Worm (Caenorhabditis elegans) whole organism, L4 larva: ENCODE measurements around the gene F35H8.4.
A peak's percentile ranks its signal among the peaks of the same experiment; 100 is the strongest.

Experiments used
- F10B5.3 ChIP-seq: sonication (generic microtip); optimal IDR thresholded peaks from 2 replicates; lab custom pipeline; 2016; ENCODE audit warnings: mild to moderate bottlenecking, missing genetic modification characterization, missing compliant biosample characterization
- F26F4.8 ChIP-seq: fragments of 200-800 bp; sonication (Bioruptor generic); conservative IDR thresholded peaks from 2 replicates; pipeline ENCODE4 v1.3.6; 2022; ENCODE audit warnings: missing genetic modification characterization, missing compliant biosample characterization
- F37D6.2 ChIP-seq: sonication (generic microtip); optimal IDR thresholded peaks from 2 replicates; lab custom pipeline; 2016; ENCODE audit warnings: mild to moderate bottlenecking, missing genetic modification characterization, missing compliant biosample characterization
- F49E8.2 ChIP-seq: sonication (generic microtip); optimal IDR thresholded peaks from 2 replicates; lab custom pipeline; 2016; ENCODE audit warnings: missing compliant biosample characterization, mild to moderate bottlenecking, missing genetic modification characterization, borderline replicate concordance
- T20F7.1 ChIP-seq: fragments of 200-800 bp; sonication (Bioruptor generic); optimal IDR thresholded peaks from 2 replicates; lab custom pipeline; 2018; ENCODE audit warnings: mild to moderate bottlenecking, missing genetic modification characterization, missing compliant biosample characterization
- T26A8.4 ChIP-seq: fragments of 200-800 bp; sonication (Bioruptor generic); IDR thresholded peaks from 2 replicates; pipeline ENCODE4 v1.3.6; 2022; ENCODE audit warnings: missing genetic modification characterization, missing compliant biosample characterization
- Y105C5A.15 ChIP-seq: fragments of 200-800 bp; sonication (Bioruptor generic); IDR thresholded peaks from 2 replicates; pipeline ENCODE4 v1.3.6; 2022; ENCODE audit warnings: missing genetic modification characterization, missing compliant biosample characterization
- Y48G9A.11 ChIP-seq: fragments of 200-800 bp; sonication (Bioruptor generic); IDR thresholded peaks from 2 replicates; pipeline ENCODE4 v1.3.6; 2022; ENCODE audit warnings: missing genetic modification reagents, missing genetic modification characterization, missing compliant biosample characterization
- Y5F2A.4 ChIP-seq: fragments of 200-800 bp; sonication (Bioruptor generic); optimal IDR thresholded peaks from 2 replicates; lab custom pipeline; 2018; ENCODE audit warnings: mild to moderate bottlenecking, missing genetic modification characterization, missing compliant biosample characterization
- ZK337.2 ChIP-seq: fragments of 200-800 bp; sonication (Bioruptor generic); IDR thresholded peaks from 2 replicates; pipeline ENCODE4 v1.3.6; 2022; ENCODE audit warnings: missing genetic modification reagents, missing genetic modification characterization, missing compliant biosample characterization
- ZK546.5 ChIP-seq, 2 experiments: sonication (generic microtip); optimal IDR thresholded peaks; 2 replicates each; lab custom pipeline; 2017; ENCODE audit warnings: missing biosample characterization in 2 of 2, missing genetic modification characterization in 2 of 2
- aha-1 ChIP-seq: fragments of 150-350 bp; peaks from one replicate; lab custom pipeline; 2014; ENCODE audit warnings: missing biosample characterization, missing genetic modification characterization
- aly-2 ChIP-seq: sonication (generic microtip); optimal IDR thresholded peaks from 2 replicates; lab custom pipeline; 2018; ENCODE audit warnings: missing biosample characterization, missing genetic modification characterization
- ama-1 ChIP-seq: fragments of 150-350 bp; optimal IDR thresholded peaks from 2 replicates; lab custom pipeline; 2014; ENCODE audit warnings: inconsistent platforms, mixed read lengths
- ceh-28 ChIP-seq: fragments of 150-350 bp; optimal IDR thresholded peaks from 2 replicates; lab custom pipeline; 2014; ENCODE audit warnings: missing biosample characterization, missing genetic modification reagents, missing genetic modification characterization
- ceh-62 ChIP-seq: sonication (generic microtip); optimal IDR thresholded peaks from 2 replicates; lab custom pipeline; 2017; ENCODE audit warnings: missing biosample characterization, missing genetic modification characterization
- daf-12 ChIP-seq: fragments of 150-350 bp; optimal IDR thresholded peaks from 2 replicates; lab custom pipeline; 2014; ENCODE audit warnings: missing biosample characterization, missing genetic modification reagents, missing genetic modification characterization
- daf-19 ChIP-seq: fragments of 200-800 bp; sonication (Bioruptor generic); conservative IDR thresholded peaks from 2 replicates; pipeline ENCODE4 v1.3.6; 2022; ENCODE audit warnings: missing genetic modification characterization, missing compliant biosample characterization
- dmd-6 ChIP-seq: fragments of 200-800 bp; sonication (Bioruptor generic); IDR thresholded peaks from 2 replicates; pipeline ENCODE4 v1.3.6; 2022; ENCODE audit warnings: missing genetic modification reagents, missing genetic modification characterization, missing compliant biosample characterization
- dmd-9 ChIP-seq: fragments of 200-800 bp; sonication (Bioruptor generic); IDR thresholded peaks from 2 replicates; pipeline ENCODE4 v1.3.6; 2022; ENCODE audit warnings: missing genetic modification reagents, missing genetic modification characterization, missing compliant biosample characterization
- duxl-1 ChIP-seq: sonication (generic microtip); optimal IDR thresholded peaks from 2 replicates; lab custom pipeline; 2016; ENCODE audit warnings: mild to moderate bottlenecking, missing genetic modification characterization, moderate library complexity, missing compliant biosample characterization; ENCODE audit not compliant: poor library complexity
- dve-1 ChIP-seq: sonication (generic microtip); optimal IDR thresholded peaks from 2 replicates; lab custom pipeline; 2017; ENCODE audit warnings: antibody characterized with exemption, mild to moderate bottlenecking, missing genetic modification characterization, missing compliant biosample characterization; ENCODE audit not compliant: insufficient read depth
- egl-43 ChIP-seq: fragments of 200-800 bp; sonication (Bioruptor generic); IDR thresholded peaks from 2 replicates; pipeline ENCODE4 v1.3.6; 2022; ENCODE audit warnings: missing genetic modification reagents, missing genetic modification characterization, missing compliant biosample characterization
- fkh-10 ChIP-seq: fragments of 150-350 bp; optimal IDR thresholded peaks from 2 replicates; lab custom pipeline; 2014; ENCODE audit warnings: missing biosample characterization, missing genetic modification reagents, missing genetic modification characterization
- fos-1 ChIP-seq: fragments of 150-350 bp; optimal IDR thresholded peaks from 2 replicates; lab custom pipeline; 2014; ENCODE audit warnings: missing biosample characterization, missing genetic modification characterization
- hif-1 ChIP-seq, 2 experiments: sonication (generic microtip); optimal IDR thresholded peaks; 2 replicates each; lab custom pipeline; 2016 to 2017; ENCODE audit warnings: missing compliant biosample characterization in 2 of 2, missing genetic modification characterization in 2 of 2, missing genetic modification reagents in 2 of 2, missing genotype in 2 of 2, mild to moderate bottlenecking in 1 of 2
- hlh-30 ChIP-seq: sonication (generic microtip); optimal IDR thresholded peaks from 2 replicates; lab custom pipeline; 2017; ENCODE audit warnings: antibody characterized with exemption, mild to moderate bottlenecking, missing genetic modification characterization, missing compliant biosample characterization; ENCODE audit not compliant: insufficient read depth
- jun-1 ChIP-seq: fragments of 150-350 bp; optimal IDR thresholded peaks from 2 replicates; lab custom pipeline; 2014; ENCODE audit warnings: missing biosample characterization, missing genetic modification reagents, missing genetic modification characterization
- lim-7 ChIP-seq: fragments of 200-800 bp; sonication (Bioruptor generic); IDR thresholded peaks from 2 replicates; pipeline ENCODE4 v1.3.6; 2022; ENCODE audit warnings: missing genetic modification characterization, missing compliant biosample characterization
- lin-1 ChIP-seq: fragments of 200-800 bp; sonication (Bioruptor generic); IDR thresholded peaks from 2 replicates; pipeline ENCODE4 v1.3.6; 2022; ENCODE audit warnings: missing genetic modification reagents, missing genetic modification characterization, missing compliant biosample characterization
- mdl-1 ChIP-seq, 2 experiments: fragments of 150-350 bp in 1 of 2; sonication (generic microtip) in 1 of 2; optimal IDR thresholded peaks; 2 replicates each; lab custom pipeline; 2014 to 2017; ENCODE audit warnings: missing biosample characterization in 2 of 2, missing genetic modification characterization in 2 of 2
- mes-2 ChIP-seq: sonication (generic microtip); optimal IDR thresholded peaks from 2 replicates; lab custom pipeline; 2016; ENCODE audit warnings: missing genotype, mild to moderate bottlenecking, missing genetic modification characterization, missing compliant biosample characterization; ENCODE audit not compliant: poor library complexity, severe bottlenecking
- mxl-3 ChIP-seq: fragments of 200-800 bp; sonication (Bioruptor generic); optimal IDR thresholded peaks from 2 replicates; lab custom pipeline; 2018; ENCODE audit warnings: mild to moderate bottlenecking, missing genetic modification characterization, missing compliant biosample characterization
- nhr-237 ChIP-seq: sonication (generic microtip); optimal IDR thresholded peaks from 2 replicates; lab custom pipeline; 2017; ENCODE audit warnings: missing biosample characterization, missing genetic modification characterization
- nhr-25 ChIP-seq: sonication (generic microtip); optimal IDR thresholded peaks from 2 replicates; lab custom pipeline; 2017; ENCODE audit warnings: missing genetic modification characterization, mild to moderate bottlenecking, missing compliant biosample characterization, antibody characterized with exemption, moderate library complexity, borderline replicate concordance; ENCODE audit not compliant: insufficient read depth
- nhr-28 ChIP-seq: fragments of 150-350 bp; optimal IDR thresholded peaks from 2 replicates; lab custom pipeline; 2014; ENCODE audit warnings: missing biosample characterization, missing genetic modification characterization
- nhr-41 ChIP-seq: fragments of 200-800 bp; sonication (Bioruptor generic); IDR thresholded peaks from 2 replicates; pipeline ENCODE4 v1.3.6; 2022; ENCODE audit warnings: missing genetic modification reagents, missing genetic modification characterization, missing compliant biosample characterization
- nhr-42 ChIP-seq: fragments of 200-800 bp; sonication (Bioruptor generic); IDR thresholded peaks from 2 replicates; pipeline ENCODE4 v1.3.6; 2022; ENCODE audit warnings: missing genetic modification characterization, missing compliant biosample characterization
- nhr-77 ChIP-seq: fragments of 150-350 bp; optimal IDR thresholded peaks from 2 replicates; lab custom pipeline; 2014; ENCODE audit warnings: missing biosample characterization, missing genetic modification characterization
- pha-4 ChIP-seq, 2 experiments: fragments of 150-350 bp in 1 of 2; fragments of 200-800 bp in 1 of 2; sonication (Bioruptor generic) in 1 of 2; IDR thresholded peaks in 1 of 2; optimal IDR thresholded peaks in 1 of 2; 2 replicates each; pipeline versions ENCODE4 v1.3.6 to Lab custom; 2014 to 2022; ENCODE audit warnings: missing genetic modification characterization in 2 of 2, missing genetic modification reagents in 2 of 2, missing biosample characterization in 1 of 2, missing compliant biosample characterization in 1 of 2
- php-3 ChIP-seq: fragments of 200-800 bp; sonication (Bioruptor generic); IDR thresholded peaks from 2 replicates; pipeline ENCODE4 v1.3.6; 2022; ENCODE audit warnings: missing genetic modification reagents, missing genetic modification characterization, missing compliant biosample characterization
- saeg-2 ChIP-seq: fragments of 200-800 bp; sonication (Bioruptor generic); IDR thresholded peaks from 2 replicates; pipeline ENCODE4 v1.3.6; 2022; ENCODE audit warnings: missing genetic modification reagents, missing genetic modification characterization, missing compliant biosample characterization
- sdz-12 ChIP-seq: fragments of 200-800 bp; sonication (Bioruptor generic); optimal IDR thresholded peaks from 2 replicates; lab custom pipeline; 2018; ENCODE audit warnings: mild to moderate bottlenecking, missing genetic modification characterization, missing compliant biosample characterization
- spr-1 ChIP-seq: sonication (generic microtip); optimal IDR thresholded peaks from 2 replicates; lab custom pipeline; 2016; ENCODE audit warnings: mild to moderate bottlenecking, missing genetic modification characterization, missing compliant biosample characterization
- zag-1 ChIP-seq: fragments of 150-350 bp; optimal IDR thresholded peaks from 2 replicates; lab custom pipeline; 2014; ENCODE audit warnings: missing biosample characterization, missing genetic modification characterization
- zfp-2 ChIP-seq: sonication (generic microtip); optimal IDR thresholded peaks from 2 replicates; lab custom pipeline; 2016; ENCODE audit warnings: mild to moderate bottlenecking, missing genetic modification characterization, missing compliant biosample characterization
- zfp-3 ChIP-seq: fragments of 200-800 bp; sonication (Bioruptor generic); conservative IDR thresholded peaks from 2 replicates; pipeline ENCODE4 v1.3.6; 2022; ENCODE audit warnings: missing genetic modification reagents, missing genetic modification characterization, missing compliant biosample characterization
- zip-11 ChIP-seq: fragments of 200-800 bp; sonication (Bioruptor generic); IDR thresholded peaks from 2 replicates; pipeline ENCODE4 v1.3.6; 2022; ENCODE audit warnings: missing genetic modification characterization, missing compliant biosample characterization

The F35H8.4 gene

DNA sequence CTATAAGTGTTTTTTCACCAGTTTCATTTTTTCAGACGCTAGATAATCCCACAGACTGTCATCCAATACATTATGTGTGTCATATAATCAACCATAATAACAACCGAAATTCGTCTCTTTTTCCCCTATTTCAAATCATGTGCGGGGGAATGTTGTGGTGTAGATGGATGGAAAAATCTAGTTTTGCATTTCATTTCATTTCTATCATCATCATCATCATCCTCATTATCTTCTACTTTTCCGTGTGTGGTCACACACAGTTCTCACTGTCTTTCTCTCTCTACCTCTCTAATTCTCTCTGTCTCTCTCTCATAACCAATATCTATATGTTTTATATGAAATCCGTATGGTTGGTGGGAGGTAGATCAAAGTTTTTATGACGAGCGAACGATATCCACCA is 13.6 kb upstream of the F35H8.4 start (continued):
- no peak for TF ChIP-seq F49E8.2 (tag; lab: Kevin White, UChicago)
- TF ChIP-seq mxl-3 (GFP tag; lab: Kevin White, UChicago): peak; percentile 42
- no peak for TF ChIP-seq nhr-237 (tag; lab: Kevin White, UChicago)
- TF ChIP-seq zip-11: no peak
- no peak for TF ChIP-seq dmd-6 (GFP tag; lab: Robert Waterston, UW)
- no peak for TF ChIP-seq sdz-12 (GFP tag; lab: Kevin White, UChicago)
- TF ChIP-seq zfp-2: no peak
- no peak for TF ChIP-seq fos-1 (tag; lab: Kevin White, UChicago)
- TF ChIP-seq F37D6.2 (tag; lab: Kevin White, UChicago): no peak
- peak in 1 of 2 experiments; percentile 8 for TF ChIP-seq mdl-1 (tag; optimal IDR thresholded peaks at IDR 0.05; lab: Kevin White, UChicago)

ce11 chrII:9566045-9566444 is 6.2 kb upstream of the F35H8.4 start:
- no peak for TF ChIP-seq ceh-28 (tag; lab: Kevin White, UChicago)
- TF ChIP-seq mes-2 (tag; lab: Kevin White, UChicago): peak; percentile 73
- peak; percentile 65; the same call in 1 of the 2 replicates for TF ChIP-seq T26A8.4 (GFP tag; lab: Robert Waterston, UW)
- peak; percentile 59 for TF ChIP-seq duxl-1 (tag; lab: Kevin White, UChicago)
- no peak for TF ChIP-seq ama-1
- TF ChIP-seq egl-43 (GFP tag; lab: Robert Waterston, UW): peak; percentile 96
- TF ChIP-seq php-3 (GFP tag; lab: Robert Waterston, UW): peak; percentile 69; the same call in 1 of the 2 replicates
- TF ChIP-seq dmd-9 (GFP tag; lab: Robert Waterston, UW): peak; percentile 57; the same call in 1 of the 2 replicates
- peak; percentile 88; the same call in 1 of the 2 replicates for TF ChIP-seq pha-4 (GFP tag; IDR thresholded peaks at IDR 0.05; lab: Robert Waterston, UW)
- no peak for TF ChIP-seq pha-4 (tag; optimal IDR thresholded peaks at IDR 0.05; lab: Kevin White, UChicago)
- TF ChIP-seq lim-7: peak; percentile 97
- no peak for TF ChIP-seq jun-1 (tag; lab: Kevin White, UChicago)
- peak; percentile 49; the same call in 1 of the 2 replicates for TF ChIP-seq zfp-3 (GFP tag; lab: Robert Waterston, UW)
- TF ChIP-seq aly-2 (tag; lab: Kevin White, UChicago): peak; percentile 39
- TF ChIP-seq fkh-10 (GFP tag; lab: Kevin White, UChicago): no peak
- no peak for TF ChIP-seq nhr-237 (tag; lab: Kevin White, UChicago)
- peak; percentile 98 for TF ChIP-seq aha-1 (tag; lab: Kevin White, UChicago)
- TF ChIP-seq F26F4.8 (GFP tag; lab: Robert Waterston, UW): peak; percentile 97
- TF ChIP-seq zag-1: no peak
- TF ChIP-seq F49E8.2 (tag; lab: Kevin White, UChicago): peak; percentile 1
- TF ChIP-seq spr-1: peak; percentile 70
- TF ChIP-seq daf-19: no peak
- TF ChIP-seq nhr-77 (tag; lab: Kevin White, UChicago): no peak
- no peak for TF ChIP-seq nhr-25 (tag; lab: Kevin White, UChicago)
- TF ChIP-seq saeg-2 (GFP tag; lab: Robert Waterston, UW): 0 out of 2 replicates have a peak, but pooled peaks have one; percentile 46
- TF ChIP-seq mxl-3 (GFP tag; lab: Kevin White, UChicago): peak; percentile 64
- peak; percentile 70 for TF ChIP-seq ZK337.2 (GFP tag; lab: Robert Waterston, UW)
- peak; percentile 82; the same call in 1 of the 2 replicates for TF ChIP-seq nhr-41 (GFP tag; lab: Robert Waterston, UW)
- peak in 1 of 2 experiments; percentile 38 for TF ChIP-seq hif-1 (tag; optimal IDR thresholded peaks at IDR 0.05; lab: Kevin White, UChicago)
- no peak for TF ChIP-seq Y5F2A.4 (GFP tag; lab: Kevin White, UChicago)
- peak; percentile 90 for TF ChIP-seq Y48G9A.11 (GFP tag; lab: Robert Waterston, UW)
- no peak for TF ChIP-seq nhr-42 (GFP tag; lab: Robert Waterston, UW)
- TF ChIP-seq ZK546.5 (tag; optimal IDR thresholded peaks at IDR 0.05; lab: Kevin White, UChicago): no peak
- TF ChIP-seq ceh-62: no peak
- TF ChIP-seq F10B5.3 (tag; lab: Kevin White, UChicago): no peak
- TF ChIP-seq T20F7.1 (GFP tag; lab: Kevin White, UChicago): peak; percentile 78
- TF ChIP-seq nhr-28 (tag; lab: Kevin White, UChicago): peak; percentile 29
- TF ChIP-seq lin-1 (GFP tag; lab: Robert Waterston, UW): peak; percentile 83
- TF ChIP-seq daf-12: no peak
- peak; percentile 79; the same call in 1 of the 2 replicates for TF ChIP-seq Y105C5A.15 (GFP tag; lab: Robert Waterston, UW)
- peak; percentile 54 for TF ChIP-seq hlh-30
- peak; percentile 41 for TF ChIP-seq dve-1
